Worm (Caenorhabditis elegans) whole organism, L1 larva: Measurements from ENCODE around the gene R03D7.15.

ENCODE experiments used
- ces-1 ChIP-seq: fragments of 150-350 bp; optimal IDR thresholded peaks from 2 replicates; lab custom pipeline; 2014; ENCODE audit warnings: missing biosample characterization, missing genetic modification reagents, missing genetic modification characterization
- jun-1 ChIP-seq: fragments of 150-350 bp; optimal IDR thresholded peaks from 2 replicates; lab custom pipeline; 2014; ENCODE audit warnings: missing biosample characterization, missing genetic modification reagents, missing genetic modification characterization
- lin-39 ChIP-seq: fragments of 150-350 bp; optimal IDR thresholded peaks from 2 replicates; lab custom pipeline; 2014; ENCODE audit warnings: missing biosample characterization, missing genetic modification reagents, missing genetic modification characterization
- nhr-11 ChIP-seq: fragments of 150-350 bp; optimal IDR thresholded peaks from 2 replicates; lab custom pipeline; 2014; ENCODE audit warnings: missing biosample characterization, missing genetic modification characterization
- nhr-12 ChIP-seq: sonication (generic microtip); optimal IDR thresholded peaks from 2 replicates; lab custom pipeline; 2017; ENCODE audit warnings: missing biosample characterization, missing genetic modification characterization
- pqm-1 ChIP-seq: sonication (generic microtip); optimal IDR thresholded peaks from 3 replicates; lab custom pipeline; 2017; ENCODE audit warnings: missing biosample characterization, missing genetic modification characterization
- snpc-4 ChIP-seq: fragments of 150-350 bp; optimal IDR thresholded peaks from 2 replicates; lab custom pipeline; 2014; ENCODE audit warnings: missing biosample characterization, missing genetic modification characterization

DNA sequence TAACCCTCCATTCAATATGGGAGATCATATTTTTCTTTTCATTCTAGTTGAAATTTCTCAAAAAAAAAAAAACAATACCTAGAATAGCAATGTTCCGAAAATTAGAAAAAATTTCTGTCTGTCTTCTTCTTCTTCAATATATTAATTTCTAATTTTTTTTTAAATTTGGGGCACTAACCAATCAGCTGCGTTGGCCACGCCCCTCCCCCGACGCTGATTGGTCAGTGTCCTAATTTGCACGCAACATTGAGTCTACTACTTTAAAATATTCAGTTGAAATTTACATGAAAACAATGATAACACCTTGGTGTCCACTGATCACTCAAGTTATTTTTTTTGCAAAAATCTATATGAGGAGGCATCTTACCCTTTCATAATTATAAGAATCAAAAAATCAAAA lies 46.1 kb upstream of the R03D7.15 start:
- TF ChIP-seq jun-1 (tag; lab: Kevin White, UChicago) (no peak), nhr-12 (tag; lab: Kevin White, UChicago) (no peak), ces-1 (GFP tag; lab: Kevin White, UChicago) (no peak), lin-39 (tag; lab: Kevin White, UChicago) (no peak), pqm-1 (tag; lab: Kevin White, UChicago) (no peak), nhr-11 (no peak), snpc-4 (tag; lab: Kevin White, UChicago) (no peak)
